Worm (Caenorhabditis elegans) whole organism, L1 larva: ENCODE measurements around the gene K09C8.7.

Source experiments
- ceh-82 ChIP-seq, 3 experiments: fragments of 150-350 bp in 1 of 3; sonication (generic microtip) in 2 of 3; optimal IDR thresholded peaks; 2 replicates each; lab custom pipeline; 2014 to 2017; ENCODE audit warnings: missing biosample characterization in 3 of 3, missing genetic modification characterization in 3 of 3
- ces-1 ChIP-seq: fragments of 150-350 bp; optimal IDR thresholded peaks from 2 replicates; lab custom pipeline; 2014; ENCODE audit warnings: missing biosample characterization, missing genetic modification reagents, missing genetic modification characterization
- dpl-1 ChIP-seq, 3 experiments: fragments of 150-350 bp in 2 of 3; sonication (generic microtip) in 1 of 3; optimal IDR thresholded peaks; 2 replicates each; lab custom pipeline; 2014 to 2017; ENCODE audit warnings: missing biosample characterization in 3 of 3, missing genetic modification characterization in 3 of 3, missing genetic modification reagents in 3 of 3
- egl-27 ChIP-seq, 2 experiments: fragments of 150-350 bp in 1 of 2; sonication (generic microtip); optimal IDR thresholded peaks; 3 replicates each; lab custom pipeline; 2017 to 2018; ENCODE audit warnings: missing biosample characterization in 2 of 2, missing genetic modification characterization in 2 of 2, missing genetic modification reagents in 2 of 2
- lin-14 ChIP-seq: fragments of 200-800 bp; sonication (Bioruptor generic); optimal IDR thresholded peaks from 2 replicates; lab custom pipeline; 2018; ENCODE audit warnings: mild to moderate bottlenecking, missing genetic modification characterization, moderate library complexity, missing compliant biosample characterization
- lsy-2 ChIP-seq, 2 experiments: fragments of 150-350 bp; optimal IDR thresholded peaks; 2 replicates each; lab custom pipeline; 2014; ENCODE audit warnings: missing biosample characterization in 2 of 2, missing genetic modification characterization in 2 of 2
- mdl-1 ChIP-seq, 2 experiments: fragments of 150-350 bp; optimal IDR thresholded peaks; 2 replicates each; lab custom pipeline; 2014 to 2017; ENCODE audit warnings: missing biosample characterization in 2 of 2, missing genetic modification characterization in 2 of 2, inconsistent platforms in 1 of 2
- nhr-237 ChIP-seq: fragments of 150-350 bp; optimal IDR thresholded peaks from 2 replicates; lab custom pipeline; 2014; ENCODE audit warnings: missing biosample characterization, missing genetic modification characterization
- pqm-1 ChIP-seq: sonication (generic microtip); optimal IDR thresholded peaks from 3 replicates; lab custom pipeline; 2017; ENCODE audit warnings: missing biosample characterization, missing genetic modification characterization
- tbx-2 ChIP-seq: sonication (generic microtip); optimal IDR thresholded peaks from 2 replicates; lab custom pipeline; 2016; ENCODE audit warnings: missing genetic modification characterization, missing compliant biosample characterization

DNA sequence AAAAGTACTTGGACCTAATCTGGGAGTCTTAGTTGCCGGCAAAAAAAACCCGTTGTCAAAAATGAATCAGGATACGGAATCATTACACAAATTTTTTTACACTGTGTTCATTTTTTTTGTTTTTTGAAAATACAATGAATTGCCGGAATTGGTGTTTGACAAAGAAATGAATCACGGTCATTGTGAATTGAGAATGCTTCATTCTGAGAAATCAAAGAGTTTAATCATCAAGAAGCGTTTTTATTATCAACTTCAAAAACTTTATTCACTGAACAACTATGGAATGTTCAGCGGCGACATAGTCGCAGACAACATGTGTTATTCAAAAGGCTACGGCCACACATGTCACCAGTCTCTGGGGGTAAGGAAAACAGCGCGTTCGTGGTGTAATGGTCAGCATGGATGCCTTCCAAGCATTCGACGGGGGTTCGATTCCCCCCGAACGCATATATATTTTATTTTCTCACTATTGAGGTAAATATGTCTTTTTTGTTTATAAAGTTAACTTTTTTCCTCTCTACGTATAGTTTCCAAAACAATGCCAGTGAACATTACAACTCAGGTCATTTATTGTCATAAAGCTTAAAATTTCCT, 12.4 kb upstream of the K09C8.7 start, which contains the start of gene nas-10:
- TF ChIP-seq pqm-1 (tag; lab: Kevin White, UChicago) (no peak), ceh-82 (tag; optimal IDR thresholded peaks at IDR 0.05; lab: Kevin White, UChicago) (peak in 2 of 3 experiments; percentile 29 to 37), mdl-1 (tag; optimal IDR thresholded peaks at IDR 0.05; lab: Kevin White, UChicago) (peak in 1 of 2 experiments; percentile 49), nhr-237 (tag; lab: Kevin White, UChicago) (no peak), lsy-2 (tag; optimal IDR thresholded peaks at IDR 0.05; lab: Kevin White, UChicago) (no peak), ces-1 (GFP tag; lab: Kevin White, UChicago) (no peak), dpl-1 (GFP tag; optimal IDR thresholded peaks at IDR 0.05; lab: Kevin White, UChicago) (no peak), tbx-2 (tag; lab: Kevin White, UChicago) (no peak), lin-14 (GFP tag; lab: Kevin White, UChicago) (peak; percentile 47), egl-27 (tag; optimal IDR thresholded peaks at IDR 0.05; lab: Kevin White, UChicago) (no peak)
